Worm (Caenorhabditis elegans): ENCODE measurements around the gene wdr-5.1.

The wdr-5.1 gene

DNA sequence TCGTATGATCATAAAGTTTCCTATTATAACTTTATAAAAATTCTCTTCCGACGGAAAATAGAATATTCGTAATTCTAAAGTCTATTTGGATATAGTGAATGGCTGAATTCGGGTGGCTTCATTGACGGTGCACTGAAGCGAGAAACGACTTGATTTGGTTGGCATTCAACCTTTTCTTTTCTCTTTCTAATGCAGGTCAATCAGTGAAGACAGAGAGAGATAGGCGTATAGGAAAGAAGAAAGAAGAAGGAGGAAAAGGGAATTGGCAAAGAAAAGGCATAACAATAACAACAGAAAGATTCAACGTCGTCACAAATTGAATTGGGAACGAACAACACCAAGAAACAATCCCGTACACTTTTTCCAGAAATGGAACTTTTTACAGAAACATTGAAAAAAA is 29.6 kb upstream of the wdr-5.1 start:
- TF ChIP-seq efl-3 (GFP tag; optimal IDR thresholded peaks at IDR 0.05): no peak
- no peak for TF ChIP-seq ceh-63 (GFP tag; optimal IDR thresholded peaks at IDR 0.05)
- TF ChIP-seq blmp-1 (tag; optimal IDR thresholded peaks at IDR 0.05): peak; percentile 94
- TF ChIP-seq efl-1 (optimal IDR thresholded peaks at IDR 0.05): no peak
- TF ChIP-seq efl-1 (GFP tag; optimal IDR thresholded peaks at IDR 0.05 in 1 of 2): no peak

ce11 chrIII:3677378-3677777 is 27.7 kb upstream of the wdr-5.1 start:
- TF ChIP-seq ceh-88 (GFP tag; IDR thresholded peaks at IDR 0.05) (no peak), rnt-1 (tag; optimal IDR thresholded peaks at IDR 0.05) (peak; percentile 79), dpl-1 (GFP tag; optimal IDR thresholded peaks at IDR 0.05) (peak; percentile 7 to 48 (median 27)), nhr-76 (tag; optimal IDR thresholded peaks at IDR 0.05) (no peak), unc-62 (GFP tag; optimal IDR thresholded peaks at IDR 0.05) (no peak), ceh-63 (GFP tag; optimal IDR thresholded peaks at IDR 0.05) (no peak), dsc-1 (tag; optimal IDR thresholded peaks at IDR 0.05) (peak; percentile 71), nhr-71 (tag; optimal IDR thresholded peaks at IDR 0.05) (peak; percentile 78), nhr-12 (tag; optimal IDR thresholded peaks at IDR 0.05) (no peak), lin-13 (GFP tag; optimal IDR thresholded peaks at IDR 0.05) (peak; percentile 33), fos-1 (tag; optimal IDR thresholded peaks at IDR 0.05) (peak; percentile 25), unc-86 (tag; optimal IDR thresholded peaks at IDR 0.05) (peak; percentile 79), elt-3 (tag; optimal IDR thresholded peaks at IDR 0.05) (no peak), lin-39 (tag; optimal IDR thresholded peaks at IDR 0.05) (no peak), swsn-7 (tag; optimal IDR thresholded peaks at IDR 0.05) (peak; percentile 76), unc-98 (GFP tag; IDR thresholded peaks at IDR 0.05) (no peak), nhr-85 (tag) (no peak), snu-23 (GFP tag; optimal IDR thresholded peaks at IDR 0.05) (peak; percentile 68), ztf-4 (tag; optimal IDR thresholded peaks at IDR 0.05) (peak; percentile 33), hlh-4 (tag; optimal IDR thresholded peaks at IDR 0.05) (no peak), efl-3 (GFP tag; optimal IDR thresholded peaks at IDR 0.05) (no peak), mef-2 (tag; optimal IDR thresholded peaks at IDR 0.05) (peak; percentile 4), lir-3 (tag; optimal IDR thresholded peaks at IDR 0.05; ENCODE audit: poor library complexity) (no peak), grh-1 (GFP tag; IDR thresholded peaks at IDR 0.05) (0 out of 2 replicates have a peak, but pooled peaks have one; percentile 6), zag-1 (tag; optimal IDR thresholded peaks at IDR 0.05) (no peak), zip-4 (GFP tag; optimal IDR thresholded peaks at IDR 0.05) (no peak), lin-15B (tag; optimal IDR thresholded peaks at IDR 0.05) (peak; percentile 38), C04F5.9 (tag; optimal IDR thresholded peaks at IDR 0.05) (no peak), aha-1 (tag; optimal IDR thresholded peaks at IDR 0.05) (no peak), hpl-2 (GFP tag; optimal IDR thresholded peaks at IDR 0.05) (no peak), nhr-84 (tag; optimal IDR thresholded peaks at IDR 0.05) (no peak), F16B12.6 (tag; optimal IDR thresholded peaks at IDR 0.05) (peak; percentile 35), efl-1 (optimal IDR thresholded peaks at IDR 0.05) (peak; percentile 64), efl-1 (GFP tag; optimal IDR thresholded peaks at IDR 0.05 in 1 of 2) (peak; percentile 24 to 94), vab-15 (tag; optimal IDR thresholded peaks at IDR 0.05) (no peak), nhr-19 (GFP tag; conservative IDR thresholded peaks at IDR 0.05) (peak; percentile 47), pqm-1 (tag; optimal IDR thresholded peaks at IDR 0.05) (no peak), lin-35 (GFP tag; optimal IDR thresholded peaks at IDR 0.05) (peak in 1 of 2 experiments; percentile 28), ceh-8 (GFP tag; optimal IDR thresholded peaks at IDR 0.05) (no peak), ceh-90 (tag; optimal IDR thresholded peaks at IDR 0.05) (no peak), egl-13 (tag; optimal IDR thresholded peaks at IDR 0.05) (peak; percentile 78), sptf-1 (tag; optimal IDR thresholded peaks at IDR 0.05) (no peak), lin-14 (GFP tag; optimal IDR thresholded peaks at IDR 0.05) (peak; percentile 89), egl-27 (tag; optimal IDR thresholded peaks at IDR 0.05) (no peak), tbx-2 (tag; optimal IDR thresholded peaks at IDR 0.05) (peak; percentile 60), fkh-8 (tag; optimal IDR thresholded peaks at IDR 0.05) (peak; percentile 65), isw-1 (GFP tag; IDR thresholded peaks at IDR 0.05) (peak; percentile 45), mdl-1 (tag; optimal IDR thresholded peaks at IDR 0.05) (peak in 1 of 2 experiments; percentile 30), lsy-2 (tag; optimal IDR thresholded peaks at IDR 0.05) (peak; percentile 63 to 73), nhr-20 (tag; optimal IDR thresholded peaks at IDR 0.05) (peak; percentile 6)
